Worm (Caenorhabditis elegans) whole organism, L1 larva: ENCODE data around the gene tsp-21.

Experiments
- C16A3.4 ChIP-seq: fragments of 150-350 bp; optimal IDR thresholded peaks from 2 replicates; lab custom pipeline; 2014; ENCODE audit warnings: missing biosample characterization, missing genetic modification characterization
- F16B12.6 ChIP-seq: fragments of 150-350 bp; optimal IDR thresholded peaks from 2 replicates; lab custom pipeline; 2014; ENCODE audit warnings: missing biosample characterization, missing genetic modification characterization
- Y116A8C.19 ChIP-seq: sonication (generic microtip); optimal IDR thresholded peaks from 2 replicates; lab custom pipeline; 2016; ENCODE audit warnings: missing compliant biosample characterization, missing genetic modification characterization, borderline replicate concordance
- aha-1 ChIP-seq: fragments of 150-350 bp; optimal IDR thresholded peaks from 2 replicates; lab custom pipeline; 2014; ENCODE audit warnings: missing biosample characterization, missing genetic modification characterization
- aly-2 ChIP-seq: fragments of 150-350 bp; optimal IDR thresholded peaks from 2 replicates; lab custom pipeline; 2014; ENCODE audit warnings: missing biosample characterization, missing genetic modification characterization
- blmp-1 ChIP-seq: fragments of 150-350 bp; optimal IDR thresholded peaks from 2 replicates; lab custom pipeline; 2014; ENCODE audit warnings: missing biosample characterization, missing genetic modification characterization
- ceh-8 ChIP-seq: fragments of 200-800 bp; sonication (Bioruptor generic); optimal IDR thresholded peaks from 2 replicates; lab custom pipeline; 2018; ENCODE audit warnings: mild to moderate bottlenecking, missing genetic modification characterization, moderate library complexity, missing compliant biosample characterization
- ceh-82 ChIP-seq, 3 experiments: fragments of 150-350 bp in 1 of 3; sonication (generic microtip) in 2 of 3; optimal IDR thresholded peaks; 2 replicates each; lab custom pipeline; 2014 to 2017; ENCODE audit warnings: missing biosample characterization in 3 of 3, missing genetic modification characterization in 3 of 3
- ceh-90 ChIP-seq: sonication (generic microtip); optimal IDR thresholded peaks from 2 replicates; lab custom pipeline; 2016; ENCODE audit warnings: missing genetic modification characterization, missing compliant biosample characterization
- dpl-1 ChIP-seq, 3 experiments: fragments of 150-350 bp in 2 of 3; sonication (generic microtip) in 1 of 3; optimal IDR thresholded peaks; 2 replicates each; lab custom pipeline; 2014 to 2017; ENCODE audit warnings: missing biosample characterization in 3 of 3, missing genetic modification characterization in 3 of 3, missing genetic modification reagents in 3 of 3
- dsc-1 ChIP-seq: sonication (generic microtip); optimal IDR thresholded peaks from 2 replicates; lab custom pipeline; 2016; ENCODE audit warnings: mild to moderate bottlenecking, missing genetic modification characterization, missing compliant biosample characterization
- efl-3 ChIP-seq: fragments of 200-800 bp; sonication (Bioruptor generic); optimal IDR thresholded peaks from 2 replicates; lab custom pipeline; 2018; ENCODE audit warnings: mild to moderate bottlenecking, missing genetic modification characterization, missing compliant biosample characterization
- egl-13 ChIP-seq: sonication (generic microtip); optimal IDR thresholded peaks from 2 replicates; lab custom pipeline; 2016; ENCODE audit warnings: missing genotype, missing genetic modification reagents, missing genetic modification characterization, missing compliant biosample characterization
- egl-27 ChIP-seq, 2 experiments: fragments of 150-350 bp in 1 of 2; sonication (generic microtip); optimal IDR thresholded peaks; 3 replicates each; lab custom pipeline; 2017 to 2018; ENCODE audit warnings: missing biosample characterization in 2 of 2, missing genetic modification characterization in 2 of 2, missing genetic modification reagents in 2 of 2
- fkh-4 ChIP-seq: sonication (generic microtip); optimal IDR thresholded peaks from 2 replicates; lab custom pipeline; 2016; ENCODE audit warnings: missing compliant biosample characterization, missing genetic modification characterization, borderline replicate concordance
- fkh-8 ChIP-seq: sonication (generic microtip); optimal IDR thresholded peaks from 2 replicates; lab custom pipeline; 2016; ENCODE audit warnings: mild to moderate bottlenecking, missing genetic modification characterization, missing compliant biosample characterization
- hpl-2 ChIP-seq: fragments of 150-350 bp; optimal IDR thresholded peaks from 2 replicates; lab custom pipeline; 2014; ENCODE audit warnings: missing biosample characterization, missing genetic modification reagents, missing genetic modification characterization
- lin-14 ChIP-seq: fragments of 200-800 bp; sonication (Bioruptor generic); optimal IDR thresholded peaks from 2 replicates; lab custom pipeline; 2018; ENCODE audit warnings: mild to moderate bottlenecking, missing genetic modification characterization, moderate library complexity, missing compliant biosample characterization
- lin-15B ChIP-seq: fragments of 150-350 bp; sonication (generic microtip); optimal IDR thresholded peaks from 3 replicates; lab custom pipeline; 2014; ENCODE audit warnings: missing biosample characterization, missing genetic modification characterization
- lin-39 ChIP-seq: fragments of 150-350 bp; optimal IDR thresholded peaks from 2 replicates; lab custom pipeline; 2014; ENCODE audit warnings: missing biosample characterization, missing genetic modification reagents, missing genetic modification characterization
- lir-3 ChIP-seq: sonication (generic microtip); optimal IDR thresholded peaks from 2 replicates; lab custom pipeline; 2016; ENCODE audit warnings: mild to moderate bottlenecking, missing genetic modification characterization, moderate library complexity, missing compliant biosample characterization; ENCODE audit not compliant: poor library complexity
- lsy-2 ChIP-seq, 2 experiments: fragments of 150-350 bp; optimal IDR thresholded peaks; 2 replicates each; lab custom pipeline; 2014; ENCODE audit warnings: missing biosample characterization in 2 of 2, missing genetic modification characterization in 2 of 2
- mdl-1 ChIP-seq, 2 experiments: fragments of 150-350 bp; optimal IDR thresholded peaks; 2 replicates each; lab custom pipeline; 2014 to 2017; ENCODE audit warnings: missing biosample characterization in 2 of 2, missing genetic modification characterization in 2 of 2, inconsistent platforms in 1 of 2
- mep-1 ChIP-seq: fragments of 150-350 bp; optimal IDR thresholded peaks from 2 replicates; lab custom pipeline; 2014; ENCODE audit warnings: missing biosample characterization, missing genetic modification characterization
- nhr-11 ChIP-seq: fragments of 150-350 bp; optimal IDR thresholded peaks from 2 replicates; lab custom pipeline; 2014; ENCODE audit warnings: missing biosample characterization, missing genetic modification characterization
- nhr-12 ChIP-seq: sonication (generic microtip); optimal IDR thresholded peaks from 2 replicates; lab custom pipeline; 2017; ENCODE audit warnings: missing biosample characterization, missing genetic modification characterization
- nhr-19 ChIP-seq: fragments of 200-800 bp; sonication (Bioruptor generic); conservative IDR thresholded peaks from 2 replicates; pipeline ENCODE4 v1.3.6; 2022; ENCODE audit warnings: missing genetic modification characterization, missing compliant biosample characterization
- nhr-20 ChIP-seq: sonication (generic microtip); optimal IDR thresholded peaks from 2 replicates; lab custom pipeline; 2016; ENCODE audit warnings: mild to moderate bottlenecking, missing genetic modification characterization, missing compliant biosample characterization
- nhr-237 ChIP-seq: fragments of 150-350 bp; optimal IDR thresholded peaks from 2 replicates; lab custom pipeline; 2014; ENCODE audit warnings: missing biosample characterization, missing genetic modification characterization
- nhr-47 ChIP-seq: sonication (generic microtip); optimal IDR thresholded peaks from 2 replicates; lab custom pipeline; 2016; ENCODE audit warnings: mild to moderate bottlenecking, missing genetic modification characterization, moderate library complexity, missing compliant biosample characterization
- nhr-71 ChIP-seq: sonication (generic microtip); optimal IDR thresholded peaks from 2 replicates; lab custom pipeline; 2016; ENCODE audit warnings: mild to moderate bottlenecking, missing genetic modification characterization, moderate library complexity, missing compliant biosample characterization
- nhr-76 ChIP-seq: sonication (generic microtip); optimal IDR thresholded peaks from 2 replicates; lab custom pipeline; 2017; ENCODE audit warnings: missing biosample characterization, missing genetic modification characterization
- nhr-77 ChIP-seq: fragments of 150-350 bp; optimal IDR thresholded peaks from 2 replicates; lab custom pipeline; 2014; ENCODE audit warnings: missing biosample characterization, missing genetic modification characterization
- nhr-84 ChIP-seq: sonication (generic microtip); optimal IDR thresholded peaks from 2 replicates; lab custom pipeline; 2017; ENCODE audit warnings: missing biosample characterization, missing genetic modification characterization
- nhr-85 ChIP-seq: sonication (generic microtip); peaks from one replicate; lab custom pipeline; 2016; ENCODE audit warnings: missing genetic modification characterization, inconsistent platforms, missing compliant biosample characterization
- nhr-90 ChIP-seq: sonication (generic microtip); optimal IDR thresholded peaks from 2 replicates; lab custom pipeline; 2016; ENCODE audit warnings: mild to moderate bottlenecking, missing genetic modification characterization, missing compliant biosample characterization; ENCODE audit not compliant: poor library complexity
- pax-3 ChIP-seq: fragments of 200-800 bp; sonication (Bioruptor generic); optimal IDR thresholded peaks from 2 replicates; lab custom pipeline; 2018; ENCODE audit warnings: mild to moderate bottlenecking, missing genetic modification characterization, moderate library complexity, missing compliant biosample characterization
- pqm-1 ChIP-seq: sonication (generic microtip); optimal IDR thresholded peaks from 3 replicates; lab custom pipeline; 2017; ENCODE audit warnings: missing biosample characterization, missing genetic modification characterization
- snpc-4 ChIP-seq: fragments of 150-350 bp; optimal IDR thresholded peaks from 2 replicates; lab custom pipeline; 2014; ENCODE audit warnings: missing biosample characterization, missing genetic modification characterization
- snu-23 ChIP-seq: sonication (generic microtip); optimal IDR thresholded peaks from 2 replicates; lab custom pipeline; 2016; ENCODE audit warnings: missing genetic modification characterization, missing compliant biosample characterization
- sox-4 ChIP-seq: sonication (generic microtip); optimal IDR thresholded peaks from 2 replicates; lab custom pipeline; 2016; ENCODE audit warnings: missing genetic modification characterization, missing compliant biosample characterization
- sptf-1 ChIP-seq: fragments of 150-350 bp; optimal IDR thresholded peaks from 2 replicates; lab custom pipeline; 2014; ENCODE audit warnings: missing biosample characterization, missing genetic modification characterization
- sup-37 ChIP-seq: fragments of 200-800 bp; sonication (Bioruptor generic); optimal IDR thresholded peaks from 2 replicates; lab custom pipeline; 2018; ENCODE audit warnings: mild to moderate bottlenecking, missing genetic modification characterization, missing compliant biosample characterization
- swsn-7 ChIP-seq: sonication (generic microtip); optimal IDR thresholded peaks from 2 replicates; lab custom pipeline; 2016; ENCODE audit warnings: missing genetic modification characterization, missing compliant biosample characterization
- tlp-1 ChIP-seq: fragments of 150-350 bp; optimal IDR thresholded peaks from 2 replicates; lab custom pipeline; 2014; ENCODE audit warnings: missing biosample characterization, missing genetic modification characterization
- unc-130 ChIP-seq: fragments of 150-350 bp; optimal IDR thresholded peaks from 2 replicates; lab custom pipeline; 2017; ENCODE audit warnings: missing biosample characterization, missing genetic modification characterization, inconsistent platforms
- unc-30 ChIP-seq: sonication (generic microtip); optimal IDR thresholded peaks from 2 replicates; lab custom pipeline; 2017; ENCODE audit warnings: missing biosample characterization, missing genetic modification characterization
- unc-86 ChIP-seq: sonication (generic microtip); optimal IDR thresholded peaks from 2 replicates; lab custom pipeline; 2016; ENCODE audit warnings: missing genetic modification characterization, missing compliant biosample characterization
- vab-15 ChIP-seq: sonication (generic microtip); optimal IDR thresholded peaks from 2 replicates; lab custom pipeline; 2017; ENCODE audit warnings: missing genotype, mild to moderate bottlenecking, missing genetic modification characterization, missing compliant biosample characterization
- zag-1 ChIP-seq: fragments of 150-350 bp; optimal IDR thresholded peaks from 2 replicates; lab custom pipeline; 2014; ENCODE audit warnings: missing biosample characterization, missing genetic modification characterization
- ztf-4 ChIP-seq: fragments of 150-350 bp; optimal IDR thresholded peaks from 2 replicates; lab custom pipeline; 2014; ENCODE audit warnings: missing biosample characterization, missing genetic modification characterization

tsp-21 gene

ce11 chrX:9957449-9957848, 25.3 kb downstream of the tsp-21 start:
- TF ChIP-seq dsc-1 (tag; lab: Kevin White, UChicago) (peak; percentile 35), nhr-19 (GFP tag; lab: Robert Waterston, UW) (peak; percentile 72), snu-23 (GFP tag; lab: Kevin White, UChicago) (no peak), nhr-47 (tag; lab: Kevin White, UChicago) (peak; percentile 47), nhr-71 (tag; lab: Kevin White, UChicago) (peak; percentile 53), sox-4 (tag; lab: Kevin White, UChicago) (peak; percentile 1), egl-13 (tag; lab: Kevin White, UChicago) (no peak), snpc-4 (tag; lab: Kevin White, UChicago) (no peak), fkh-8 (tag; lab: Kevin White, UChicago) (peak; percentile 81)

ce11 chrX:9958561-9958960, 26.4 kb downstream of the tsp-21 start, which contains the start of gene ZC506.1:
Gene ZC506.1 (plus strand): TSS chrX:9958960.
- peak; percentile 72 for TF ChIP-seq sup-37 (GFP tag; lab: Kevin White, UChicago)
- peak; percentile 21 for TF ChIP-seq F16B12.6 (tag; lab: Kevin White, UChicago)
- TF ChIP-seq vab-15 (tag; lab: Kevin White, UChicago): peak; percentile 23
- peak; percentile 83 for TF ChIP-seq hpl-2
- TF ChIP-seq unc-130 (tag; lab: Kevin White, UChicago): peak; percentile 91
- peak; percentile 58 for TF ChIP-seq aly-2 (tag; lab: Kevin White, UChicago)
- peak; percentile 90 for TF ChIP-seq ztf-4 (tag; lab: Kevin White, UChicago)
- TF ChIP-seq dpl-1 (GFP tag; optimal IDR thresholded peaks at IDR 0.05; lab: Kevin White, UChicago): peak; percentile 63 to 69 (median 67)
- TF ChIP-seq nhr-84 (tag; lab: Kevin White, UChicago): no peak
- TF ChIP-seq unc-30: no peak
- TF ChIP-seq nhr-76: no peak
- TF ChIP-seq snpc-4 (tag; lab: Kevin White, UChicago): peak; percentile 71
- peak; percentile 99 for TF ChIP-seq lin-14
- TF ChIP-seq lin-15B (tag; lab: Kevin White, UChicago): peak; percentile 81
- TF ChIP-seq egl-27 (tag; optimal IDR thresholded peaks at IDR 0.05; lab: Kevin White, UChicago): peak; percentile 74 to 87
- peak; percentile 48 for TF ChIP-seq ceh-90 (tag; lab: Kevin White, UChicago)
- no peak for TF ChIP-seq sptf-1 (tag; lab: Kevin White, UChicago)
- peak; percentile 86 to 93 for TF ChIP-seq lsy-2 (tag; optimal IDR thresholded peaks at IDR 0.05; lab: Kevin White, UChicago)
- TF ChIP-seq nhr-237 (tag; lab: Kevin White, UChicago): peak; percentile 82
- peak; percentile 94 for TF ChIP-seq unc-86 (tag; lab: Kevin White, UChicago)
- peak; percentile 96 for TF ChIP-seq fkh-8 (tag; lab: Kevin White, UChicago)
- no peak for TF ChIP-seq nhr-12
- TF ChIP-seq fkh-4 (tag; lab: Kevin White, UChicago): no peak
- TF ChIP-seq pax-3: peak; percentile 83
- peak; percentile 96 for TF ChIP-seq nhr-77 (tag; lab: Kevin White, UChicago)
- TF ChIP-seq lir-3 (tag; lab: Kevin White, UChicago): peak; percentile 77
- TF ChIP-seq tlp-1 (tag; lab: Kevin White, UChicago): no peak
- TF ChIP-seq lin-39: peak; percentile 66
- peak; percentile 89 for TF ChIP-seq nhr-90 (tag; lab: Kevin White, UChicago)
- TF ChIP-seq nhr-11 (tag; lab: Kevin White, UChicago): peak; percentile 37
- TF ChIP-seq nhr-20 (tag; lab: Kevin White, UChicago): peak; percentile 98
- TF ChIP-seq nhr-19 (GFP tag; lab: Robert Waterston, UW): peak; percentile 95
- TF ChIP-seq ceh-8: peak; percentile 73
- TF ChIP-seq aha-1: peak; percentile 45
- peak; percentile 97 for TF ChIP-seq mep-1
- peak in 1 of 2 experiments; percentile 93 for TF ChIP-seq mdl-1 (tag; optimal IDR thresholded peaks at IDR 0.05; lab: Kevin White, UChicago)
- peak; percentile 80 for TF ChIP-seq zag-1
- peak; percentile 6 for TF ChIP-seq pqm-1 (tag; lab: Kevin White, UChicago)
- peak; percentile 98 for TF ChIP-seq C16A3.4 (tag; lab: Kevin White, UChicago)
- no peak for TF ChIP-seq efl-3 (GFP tag; lab: Kevin White, UChicago)
- peak; percentile 96 for TF ChIP-seq swsn-7 (tag; lab: Kevin White, UChicago)
- TF ChIP-seq blmp-1: peak; percentile 78
- no peak for TF ChIP-seq Y116A8C.19
- TF ChIP-seq ceh-82 (tag; optimal IDR thresholded peaks at IDR 0.05; lab: Kevin White, UChicago): peak; percentile 82 to 97 (median 91)
- TF ChIP-seq nhr-85: peak; percentile 95
